Worm (Caenorhabditis elegans): Measurements from ENCODE around the gene C26B9.5.
A peak's percentile ranks its signal among the peaks of the same experiment; 100 is the strongest.

C26B9.5 gene

DNA sequence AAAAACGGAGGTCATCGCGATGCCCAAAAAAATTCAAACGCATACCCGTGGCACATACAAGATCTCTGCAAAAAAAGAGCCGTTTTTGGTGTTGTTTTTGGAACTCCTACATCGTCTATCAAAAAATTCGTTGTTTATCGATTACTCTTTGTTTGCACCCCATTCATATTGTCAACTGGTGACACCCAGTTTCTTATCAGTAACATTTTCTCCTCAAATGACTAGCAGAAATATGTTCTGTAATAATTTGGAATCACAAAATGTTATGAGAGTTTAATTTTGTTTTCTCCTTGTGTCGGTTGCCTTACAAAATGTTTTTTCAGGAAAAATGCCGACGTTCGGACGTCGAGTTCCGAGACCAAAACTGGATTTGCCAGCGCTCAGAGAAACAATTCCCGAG lies 45.5 kb downstream of the C26B9.5 start, which contains the start of gene sek-4:
Gene sek-4, plus strand, starts transcription at position 318 of the 400 bp plus-strand sequence.
- TF ChIP-seq lsy-2 (tag; optimal IDR thresholded peaks at IDR 0.05) (no peak), ztf-4 (tag; optimal IDR thresholded peaks at IDR 0.05) (no peak), fos-1 (tag; optimal IDR thresholded peaks at IDR 0.05) (peak; percentile 49)

DNA sequence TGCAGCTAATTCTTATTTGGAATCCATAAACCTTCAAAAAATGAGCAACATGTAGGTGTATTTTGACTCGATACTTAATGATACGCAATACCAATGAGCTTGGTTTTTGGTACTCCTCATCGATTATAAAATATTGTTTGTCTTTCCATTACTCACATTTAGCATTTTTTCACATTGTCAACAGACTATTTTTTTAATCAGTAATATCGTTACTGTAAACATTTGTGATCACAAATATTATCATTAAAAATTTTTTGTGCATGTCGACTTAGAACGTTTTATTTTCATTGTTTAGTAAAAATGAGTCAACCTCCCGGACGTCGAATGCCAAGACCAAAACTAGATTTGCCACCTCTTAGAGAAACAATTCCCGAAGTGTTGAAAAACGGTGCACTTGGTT lies 48.0 kb downstream of the C26B9.5 start, which contains the start of gene sek-5:
Gene sek-5, plus strand, starts transcription at position 301 of the 400 bp plus-strand sequence.
- TF ChIP-seq nhr-6 (tag; optimal IDR thresholded peaks at IDR 0.05) = no peak
- no peak for TF ChIP-seq sma-9 (GFP tag; optimal IDR thresholded peaks at IDR 0.05)
- no peak for TF ChIP-seq sma-9 (tag; optimal IDR thresholded peaks at IDR 0.05)
- TF ChIP-seq nhr-10 (tag; optimal IDR thresholded peaks at IDR 0.05) = no peak
- no peak for TF ChIP-seq fos-1 (tag; optimal IDR thresholded peaks at IDR 0.05)
- TF ChIP-seq elt-1 (tag; optimal IDR thresholded peaks at IDR 0.05) = no peak
- no peak for TF ChIP-seq ztf-4 (tag; optimal IDR thresholded peaks at IDR 0.05)
- no peak for TF ChIP-seq crh-2 (tag; optimal IDR thresholded peaks at IDR 0.05)
- TF ChIP-seq mbf-1 (tag; optimal IDR thresholded peaks at IDR 0.05) = no peak
- TF ChIP-seq lin-11 (tag; optimal IDR thresholded peaks at IDR 0.05) = no peak
- TF ChIP-seq R02D3.7 (tag; optimal IDR thresholded peaks at IDR 0.05) = no peak
- TF ChIP-seq nhr-25 (tag; optimal IDR thresholded peaks at IDR 0.05) = no peak
- TF ChIP-seq ceh-16 (tag; optimal IDR thresholded peaks at IDR 0.05) = no peak
- TF ChIP-seq lin-13 (GFP tag; optimal IDR thresholded peaks at IDR 0.05) = no peak
- TF ChIP-seq ama-1 (optimal IDR thresholded peaks at IDR 0.05) = no peak
- TF ChIP-seq snpc-4 (tag; optimal IDR thresholded peaks at IDR 0.05) = no peak
